Worm (Caenorhabditis elegans) whole organism, L4 larva: Measurements from ENCODE around the gene zyg-9.
A peak's percentile ranks its signal among the peaks of the same experiment; 100 is the strongest.

Experiments
- F37D6.2 ChIP-seq: sonication (generic microtip); optimal IDR thresholded peaks from 2 replicates; lab custom pipeline; 2016; ENCODE audit warnings: mild to moderate bottlenecking, missing genetic modification characterization, missing compliant biosample characterization
- T26A8.4 ChIP-seq: fragments of 200-800 bp; sonication (Bioruptor generic); IDR thresholded peaks from 2 replicates; pipeline ENCODE4 v1.3.6; 2022; ENCODE audit warnings: missing genetic modification characterization, missing compliant biosample characterization
- Y105C5A.15 ChIP-seq: fragments of 200-800 bp; sonication (Bioruptor generic); IDR thresholded peaks from 2 replicates; pipeline ENCODE4 v1.3.6; 2022; ENCODE audit warnings: missing genetic modification characterization, missing compliant biosample characterization
- Y48G9A.11 ChIP-seq: fragments of 200-800 bp; sonication (Bioruptor generic); IDR thresholded peaks from 2 replicates; pipeline ENCODE4 v1.3.6; 2022; ENCODE audit warnings: missing genetic modification reagents, missing genetic modification characterization, missing compliant biosample characterization
- Y75B8A.6 ChIP-seq: fragments of 200-800 bp; sonication (Bioruptor generic); IDR thresholded peaks from 2 replicates; pipeline ENCODE4 v1.3.6; 2022; ENCODE audit warnings: missing genetic modification reagents, missing genetic modification characterization, missing compliant biosample characterization
- ZK546.5 ChIP-seq, 2 experiments: sonication (generic microtip); optimal IDR thresholded peaks; 2 replicates each; lab custom pipeline; 2017; ENCODE audit warnings: missing biosample characterization in 2 of 2, missing genetic modification characterization in 2 of 2
- aha-1 ChIP-seq: fragments of 150-350 bp; peaks from one replicate; lab custom pipeline; 2014; ENCODE audit warnings: missing biosample characterization, missing genetic modification characterization
- aly-2 ChIP-seq: sonication (generic microtip); optimal IDR thresholded peaks from 2 replicates; lab custom pipeline; 2018; ENCODE audit warnings: missing biosample characterization, missing genetic modification characterization
- arid-1 ChIP-seq: fragments of 200-800 bp; sonication (Bioruptor generic); conservative IDR thresholded peaks from 2 replicates; pipeline ENCODE4 v1.3.6; 2022; ENCODE audit warnings: missing genetic modification reagents, missing genetic modification characterization, missing compliant biosample characterization
- attf-4 ChIP-seq: sonication (generic microtip); optimal IDR thresholded peaks from 3 replicates; lab custom pipeline; 2017; ENCODE audit warnings: missing biosample characterization, missing genetic modification characterization
- ceh-44 ChIP-seq: fragments of 200-800 bp; sonication (Bioruptor generic); IDR thresholded peaks from 2 replicates; pipeline ENCODE4 v1.3.6; 2022; ENCODE audit warnings: missing genetic modification reagents, missing genetic modification characterization, missing compliant biosample characterization
- cey-2 ChIP-seq: sonication (generic microtip); optimal IDR thresholded peaks from 3 replicates; lab custom pipeline; 2017; ENCODE audit warnings: missing genetic modification characterization, mild to moderate bottlenecking, missing compliant biosample characterization, antibody characterized with exemption, borderline replicate concordance; ENCODE audit not compliant: insufficient read depth
- daf-12 ChIP-seq: fragments of 150-350 bp; optimal IDR thresholded peaks from 2 replicates; lab custom pipeline; 2014; ENCODE audit warnings: missing biosample characterization, missing genetic modification reagents, missing genetic modification characterization
- daf-16 ChIP-seq, 3 experiments: sonication (generic microtip); optimal IDR thresholded peaks; 2 replicates each; lab custom pipeline; 2016 to 2017; ENCODE audit warnings: missing genetic modification characterization in 3 of 3, missing genetic modification reagents in 3 of 3, mild to moderate bottlenecking in 2 of 3, missing compliant biosample characterization in 2 of 3, missing biosample characterization in 1 of 3, moderate library complexity in 1 of 3
- daf-8 ChIP-seq: fragments of 200-800 bp; sonication (Bioruptor generic); IDR thresholded peaks from 2 replicates; pipeline ENCODE4 v1.3.6; 2022; ENCODE audit warnings: missing genetic modification characterization, missing compliant biosample characterization
- dmd-6 ChIP-seq: fragments of 200-800 bp; sonication (Bioruptor generic); IDR thresholded peaks from 2 replicates; pipeline ENCODE4 v1.3.6; 2022; ENCODE audit warnings: missing genetic modification reagents, missing genetic modification characterization, missing compliant biosample characterization
- dve-1 ChIP-seq: sonication (generic microtip); optimal IDR thresholded peaks from 2 replicates; lab custom pipeline; 2017; ENCODE audit warnings: antibody characterized with exemption, mild to moderate bottlenecking, missing genetic modification characterization, missing compliant biosample characterization; ENCODE audit not compliant: insufficient read depth
- egl-27 ChIP-seq: sonication (generic microtip); optimal IDR thresholded peaks from 3 replicates; lab custom pipeline; 2017; ENCODE audit warnings: missing biosample characterization, missing genetic modification reagents, missing genetic modification characterization
- egl-43 ChIP-seq: fragments of 200-800 bp; sonication (Bioruptor generic); IDR thresholded peaks from 2 replicates; pipeline ENCODE4 v1.3.6; 2022; ENCODE audit warnings: missing genetic modification reagents, missing genetic modification characterization, missing compliant biosample characterization
- hif-1 ChIP-seq, 2 experiments: sonication (generic microtip); optimal IDR thresholded peaks; 2 replicates each; lab custom pipeline; 2016 to 2017; ENCODE audit warnings: missing compliant biosample characterization in 2 of 2, missing genetic modification characterization in 2 of 2, missing genetic modification reagents in 2 of 2, missing genotype in 2 of 2, mild to moderate bottlenecking in 1 of 2
- hlh-11 ChIP-seq: fragments of 200-800 bp; sonication (Bioruptor generic); optimal IDR thresholded peaks from 2 replicates; lab custom pipeline; 2018; ENCODE audit warnings: mild to moderate bottlenecking, missing genetic modification characterization, missing compliant biosample characterization
- hlh-30 ChIP-seq: sonication (generic microtip); optimal IDR thresholded peaks from 2 replicates; lab custom pipeline; 2017; ENCODE audit warnings: antibody characterized with exemption, mild to moderate bottlenecking, missing genetic modification characterization, missing compliant biosample characterization; ENCODE audit not compliant: insufficient read depth
- lin-39 ChIP-seq: fragments of 150-350 bp; optimal IDR thresholded peaks from 2 replicates; lab custom pipeline; 2014; ENCODE audit warnings: missing biosample characterization, missing genetic modification reagents, missing genetic modification characterization
- lir-3 ChIP-seq: sonication (generic microtip); optimal IDR thresholded peaks from 2 replicates; lab custom pipeline; 2016; ENCODE audit warnings: mild to moderate bottlenecking, missing genetic modification characterization, missing compliant biosample characterization
- lsy-2 ChIP-seq, 2 experiments: fragments of 150-350 bp in 1 of 2; sonication (generic microtip) in 1 of 2; optimal IDR thresholded peaks; 2 replicates each; lab custom pipeline; 2014 to 2017; ENCODE audit warnings: missing biosample characterization in 2 of 2, missing genetic modification characterization in 2 of 2
- mxl-2 ChIP-seq: fragments of 200-800 bp; sonication (Bioruptor generic); conservative IDR thresholded peaks from 2 replicates; pipeline ENCODE4 v1.3.6; 2022; ENCODE audit warnings: missing genetic modification reagents, missing genetic modification characterization, missing compliant biosample characterization
- nhr-102 ChIP-seq: sonication (generic microtip); optimal IDR thresholded peaks from 2 replicates; lab custom pipeline; 2016; ENCODE audit warnings: mild to moderate bottlenecking, missing genetic modification characterization, moderate library complexity, missing compliant biosample characterization
- nhr-11 ChIP-seq: fragments of 150-350 bp; optimal IDR thresholded peaks from 2 replicates; lab custom pipeline; 2014; ENCODE audit warnings: missing biosample characterization, missing genetic modification characterization
- nhr-25 ChIP-seq: sonication (generic microtip); optimal IDR thresholded peaks from 2 replicates; lab custom pipeline; 2017; ENCODE audit warnings: missing genetic modification characterization, mild to moderate bottlenecking, missing compliant biosample characterization, antibody characterized with exemption, moderate library complexity, borderline replicate concordance; ENCODE audit not compliant: insufficient read depth
- nhr-28 ChIP-seq: fragments of 150-350 bp; optimal IDR thresholded peaks from 2 replicates; lab custom pipeline; 2014; ENCODE audit warnings: missing biosample characterization, missing genetic modification characterization
- nhr-41 ChIP-seq: fragments of 200-800 bp; sonication (Bioruptor generic); IDR thresholded peaks from 2 replicates; pipeline ENCODE4 v1.3.6; 2022; ENCODE audit warnings: missing genetic modification reagents, missing genetic modification characterization, missing compliant biosample characterization
- nhr-42 ChIP-seq: fragments of 200-800 bp; sonication (Bioruptor generic); IDR thresholded peaks from 2 replicates; pipeline ENCODE4 v1.3.6; 2022; ENCODE audit warnings: missing genetic modification characterization, missing compliant biosample characterization
- nhr-6 ChIP-seq: fragments of 150-350 bp; optimal IDR thresholded peaks from 2 replicates; lab custom pipeline; 2014; ENCODE audit warnings: missing biosample characterization, missing genetic modification characterization
- nhr-77 ChIP-seq: fragments of 150-350 bp; optimal IDR thresholded peaks from 2 replicates; lab custom pipeline; 2014; ENCODE audit warnings: missing biosample characterization, missing genetic modification characterization
- php-3 ChIP-seq: fragments of 200-800 bp; sonication (Bioruptor generic); IDR thresholded peaks from 2 replicates; pipeline ENCODE4 v1.3.6; 2022; ENCODE audit warnings: missing genetic modification reagents, missing genetic modification characterization, missing compliant biosample characterization
- pqm-1 ChIP-seq: sonication (generic microtip); optimal IDR thresholded peaks from 2 replicates; lab custom pipeline; 2017; ENCODE audit warnings: missing biosample characterization, missing genetic modification characterization
- saeg-2 ChIP-seq: fragments of 200-800 bp; sonication (Bioruptor generic); IDR thresholded peaks from 2 replicates; pipeline ENCODE4 v1.3.6; 2022; ENCODE audit warnings: missing genetic modification reagents, missing genetic modification characterization, missing compliant biosample characterization
- sdz-12 ChIP-seq: fragments of 200-800 bp; sonication (Bioruptor generic); optimal IDR thresholded peaks from 2 replicates; lab custom pipeline; 2018; ENCODE audit warnings: mild to moderate bottlenecking, missing genetic modification characterization, missing compliant biosample characterization
- set-16 ChIP-seq: fragments of 200-800 bp; sonication (Bioruptor generic); IDR thresholded peaks from 2 replicates; pipeline ENCODE4 v1.3.6; 2022; ENCODE audit warnings: missing genetic modification reagents, missing genetic modification characterization, missing compliant biosample characterization
- skn-1 ChIP-seq: fragments of 150-350 bp; optimal IDR thresholded peaks from 2 replicates; lab custom pipeline; 2014; ENCODE audit warnings: missing biosample characterization, missing genetic modification characterization
- snpc-1.2 ChIP-seq: fragments of 200-800 bp; sonication (Bioruptor generic); IDR thresholded peaks from 2 replicates; pipeline ENCODE4 v1.3.6; 2022; ENCODE audit warnings: missing genetic modification reagents, missing genetic modification characterization, missing compliant biosample characterization
- snpc-4 ChIP-seq: fragments of 150-350 bp; optimal IDR thresholded peaks from 2 replicates; lab custom pipeline; 2014; ENCODE audit warnings: missing biosample characterization, missing genetic modification characterization
- tag-97 ChIP-seq: fragments of 200-800 bp; sonication (Bioruptor generic); IDR thresholded peaks from 2 replicates; pipeline ENCODE4 v1.3.6; 2022; ENCODE audit warnings: missing genetic modification characterization, missing compliant biosample characterization
- tra-1 ChIP-seq: fragments of 200-800 bp; sonication (Bioruptor generic); IDR thresholded peaks from 2 replicates; pipeline ENCODE4 v1.3.6; 2022; ENCODE audit warnings: missing genetic modification reagents, missing genetic modification characterization, missing compliant biosample characterization
- unc-39 ChIP-seq: sonication (generic microtip); optimal IDR thresholded peaks from 2 replicates; lab custom pipeline; 2017; ENCODE audit warnings: missing biosample characterization, missing genetic modification characterization
- unc-62 ChIP-seq, 3 experiments: fragments of 150-350 bp in 1 of 3; sonication (generic microtip); optimal IDR thresholded peaks in 2 of 3; peaks in 1 of 3; 1 replicate in 1 of 3; 2 replicates in 2 of 3; lab custom pipeline; 2014 to 2017; ENCODE audit warnings: missing biosample characterization in 3 of 3, missing genetic modification characterization in 3 of 3, missing genetic modification reagents in 3 of 3, missing genotype in 1 of 3
- vab-7 ChIP-seq: fragments of 200-800 bp; sonication (Bioruptor generic); IDR thresholded peaks from 2 replicates; pipeline ENCODE4 v1.3.6; 2022; ENCODE audit warnings: missing genetic modification reagents, missing genetic modification characterization, missing compliant biosample characterization

Gene zyg-9

ce11 chrII:8411002-8411401 is 46.6 kb upstream of the zyg-9 start (continued):
- TF ChIP-seq aly-2 (tag; lab: Kevin White, UChicago) (no peak), nhr-77 (tag; lab: Kevin White, UChicago) (no peak)

DNA sequence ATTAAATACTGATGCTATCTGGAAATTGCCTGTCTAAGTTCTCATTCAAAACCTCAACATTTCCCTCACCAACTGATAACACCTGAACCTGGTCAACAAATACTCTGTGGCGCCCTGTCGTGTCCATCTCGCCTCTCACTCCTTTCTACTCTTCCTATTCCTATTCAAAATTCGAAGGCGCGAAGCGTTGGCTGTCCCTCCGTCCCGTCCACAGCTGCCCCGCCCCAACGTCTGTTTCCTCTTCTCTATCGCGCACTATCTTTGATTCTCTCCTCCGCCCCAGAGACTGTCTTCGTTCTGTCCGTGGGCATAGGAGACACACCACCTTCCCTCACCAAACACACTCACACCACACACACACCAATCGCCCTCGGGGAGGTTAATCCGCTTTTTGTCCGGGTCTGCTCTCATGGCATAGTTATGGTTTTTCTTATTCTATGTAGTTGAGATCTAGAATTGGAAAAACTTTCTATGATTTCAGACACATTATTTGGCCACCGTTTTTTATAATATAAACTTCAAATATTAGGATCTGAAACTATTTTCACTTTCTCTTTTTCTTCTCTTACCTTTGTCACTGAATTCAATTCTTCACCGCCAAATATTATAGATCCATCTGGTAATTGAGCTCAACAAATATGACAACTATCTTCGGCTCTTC is 45.4 kb upstream of the zyg-9 start, which contains the start of gene efl-3:
TSS of gene efl-3 (plus strand) at position 611 of the 661 bp plus-strand sequence.
- no peak for TF ChIP-seq nhr-6 (tag; lab: Kevin White, UChicago)
- no peak for TF ChIP-seq vab-7
- TF ChIP-seq nhr-25 (tag; lab: Kevin White, UChicago): no peak
- TF ChIP-seq snpc-4 (tag; lab: Kevin White, UChicago): no peak
- 0 out of 2 replicates have a peak, but pooled peaks have one; percentile 23 for TF ChIP-seq php-3 (GFP tag; lab: Robert Waterston, UW)
- TF ChIP-seq egl-27: no peak
- TF ChIP-seq nhr-41 (GFP tag; lab: Robert Waterston, UW): no peak
- no peak for TF ChIP-seq unc-39 (tag; lab: Kevin White, UChicago)
- TF ChIP-seq unc-62 (GFP tag; optimal IDR thresholded peaks at IDR 0.05 in 1 of 2; lab: Kevin White, UChicago): peak in 1 of 2 experiments; percentile 27
- no peak for TF ChIP-seq unc-62 (tag; optimal IDR thresholded peaks at IDR 0.05; lab: Kevin White, UChicago)
- TF ChIP-seq arid-1 (GFP tag; lab: Robert Waterston, UW): no peak
- TF ChIP-seq nhr-77 (tag; lab: Kevin White, UChicago): no peak
- peak; percentile 42 for TF ChIP-seq dve-1 (tag; lab: Kevin White, UChicago)
- no peak for TF ChIP-seq F37D6.2 (tag; lab: Kevin White, UChicago)
- no peak for TF ChIP-seq hlh-30 (tag; lab: Kevin White, UChicago)
- TF ChIP-seq daf-12: no peak
- no peak for TF ChIP-seq tag-97 (GFP tag; lab: Robert Waterston, UW)
- no peak for TF ChIP-seq nhr-42 (GFP tag; lab: Robert Waterston, UW)
- no peak for TF ChIP-seq lir-3
- TF ChIP-seq lin-39 (tag; lab: Kevin White, UChicago): no peak
- TF ChIP-seq hlh-11: peak; percentile 75
- no peak for TF ChIP-seq nhr-11 (tag; lab: Kevin White, UChicago)
- TF ChIP-seq cey-2: no peak
- no peak for TF ChIP-seq daf-16 (GFP tag; optimal IDR thresholded peaks at IDR 0.05; lab: Kevin White, UChicago)
- TF ChIP-seq daf-16 (tag; optimal IDR thresholded peaks at IDR 0.05; lab: Kevin White, UChicago): peak; percentile 77
- TF ChIP-seq ZK546.5 (tag; optimal IDR thresholded peaks at IDR 0.05; lab: Kevin White, UChicago): no peak
- TF ChIP-seq mxl-2 (GFP tag; lab: Robert Waterston, UW): no peak
- TF ChIP-seq Y48G9A.11 (GFP tag; lab: Robert Waterston, UW): no peak
- TF ChIP-seq tra-1 (GFP tag; lab: Robert Waterston, UW): no peak
- no peak for TF ChIP-seq hif-1 (tag; optimal IDR thresholded peaks at IDR 0.05; lab: Kevin White, UChicago)
- no peak for TF ChIP-seq saeg-2 (GFP tag; lab: Robert Waterston, UW)
- TF ChIP-seq snpc-1.2: no peak
- TF ChIP-seq ceh-44: no peak
- no peak for TF ChIP-seq dmd-6
- TF ChIP-seq attf-4 (tag; lab: Kevin White, UChicago): no peak
- TF ChIP-seq aha-1: no peak
- no peak for TF ChIP-seq nhr-102 (tag; lab: Kevin White, UChicago)
- TF ChIP-seq egl-43 (GFP tag; lab: Robert Waterston, UW): no peak
- no peak for TF ChIP-seq lsy-2 (tag; optimal IDR thresholded peaks at IDR 0.05; lab: Kevin White, UChicago)
- TF ChIP-seq Y75B8A.6 (GFP tag; lab: Robert Waterston, UW): no peak
- no peak for TF ChIP-seq Y105C5A.15
- peak; percentile 20 for TF ChIP-seq nhr-28
- TF ChIP-seq skn-1: no peak
- no peak for TF ChIP-seq T26A8.4 (GFP tag; lab: Robert Waterston, UW)
- TF ChIP-seq set-16 (GFP tag; lab: Robert Waterston, UW): 0 out of 2 replicates have a peak, but pooled peaks have one; percentile 25
- TF ChIP-seq sdz-12: no peak
- no peak for TF ChIP-seq daf-8 (GFP tag; lab: Robert Waterston, UW)
- TF ChIP-seq pqm-1: peak; percentile 21
